ENCODE assay signal across 5 worm cellular contexts in the genomic region with DNA sequence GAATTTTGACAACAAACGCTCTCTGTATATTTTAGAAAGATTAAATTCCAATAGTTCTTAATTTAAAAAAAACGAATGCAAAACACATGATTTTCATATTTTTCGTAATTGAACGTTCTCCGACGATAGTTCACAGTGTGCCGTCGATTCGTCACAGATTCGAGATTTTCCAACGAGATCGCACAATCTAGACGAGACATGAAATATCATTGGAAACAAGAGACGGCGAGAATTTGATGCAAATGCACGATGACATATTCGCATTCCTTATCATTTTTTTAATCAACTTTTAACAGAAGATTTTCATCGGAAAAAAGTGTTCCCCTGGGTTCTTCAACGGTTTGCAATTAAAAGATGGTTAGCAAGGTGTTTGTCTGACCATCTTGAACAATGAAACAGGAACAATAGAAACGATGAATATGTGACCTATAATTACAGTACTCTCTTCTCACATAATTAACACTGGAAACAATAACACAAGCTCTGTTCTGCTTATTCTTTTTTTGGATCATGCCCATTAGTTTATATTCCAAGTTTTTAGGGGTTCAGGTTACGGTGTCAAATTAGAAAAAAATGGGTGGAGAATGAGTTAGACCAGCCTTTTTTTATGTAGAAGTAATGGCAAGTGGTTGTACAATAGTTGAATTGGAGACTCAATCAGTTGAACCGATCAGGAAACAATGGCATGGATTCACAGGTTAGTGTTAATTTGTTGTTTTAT.
A peak's percentile ranks its signal among the peaks of the same experiment; 100 is the strongest.
TF ChIP-seq lines count a peak whose summit lies in the region.

TSS of gene Y11D7A.3 (plus strand) at position 671 of the 721 bp plus-strand sequence.

TF ChIP-seq in whole organism, L1 larva, 84 proteins besides CTCF, POLR2A, EP300 and RAD21:
- TF ChIP-seq grh-1 (GFP tag; IDR thresholded peaks at IDR 0.05; lab: Robert Waterston, UW) = no peak
- no peak for TF ChIP-seq ets-5 (GFP tag; IDR thresholded peaks at IDR 0.05; lab: Robert Waterston, UW)
- no peak for TF ChIP-seq xbp-1 (tag; optimal IDR thresholded peaks at IDR 0.05; lab: Kevin White, UChicago)
- TF ChIP-seq F16B12.6 (tag; optimal IDR thresholded peaks at IDR 0.05; lab: Kevin White, UChicago) = no peak
- TF ChIP-seq unc-130 (tag; optimal IDR thresholded peaks at IDR 0.05; lab: Kevin White, UChicago) = peak; percentile 58
- no peak for TF ChIP-seq sptf-1 (tag; optimal IDR thresholded peaks at IDR 0.05; lab: Kevin White, UChicago)
- TF ChIP-seq lin-35 (GFP tag; optimal IDR thresholded peaks at IDR 0.05; lab: Kevin White, UChicago) = peak in 1 of 2 experiments; percentile 11
- TF ChIP-seq tbx-2 (tag; optimal IDR thresholded peaks at IDR 0.05; lab: Kevin White, UChicago) = peak; percentile 15
- no peak for TF ChIP-seq C16A3.4 (tag; optimal IDR thresholded peaks at IDR 0.05; lab: Kevin White, UChicago)
- TF ChIP-seq elt-3 (tag; optimal IDR thresholded peaks at IDR 0.05; lab: Kevin White, UChicago) = peak in 1 of 6 experiments; percentile 65
- TF ChIP-seq hlh-17 (GFP tag; optimal IDR thresholded peaks at IDR 0.05; lab: Kevin White, UChicago; ENCODE audit: borderline replicate concordance) = no peak
- TF ChIP-seq nhr-84 (tag; optimal IDR thresholded peaks at IDR 0.05; lab: Kevin White, UChicago) = no peak
- TF ChIP-seq blmp-1 (tag; optimal IDR thresholded peaks at IDR 0.05; lab: Kevin White, UChicago) = no peak

TF ChIP-seq in whole organism, L2 larva, 48 proteins besides CTCF, POLR2A, EP300 and RAD21:
- no peak for TF ChIP-seq nhr-77 (tag; optimal IDR thresholded peaks at IDR 0.05; lab: Kevin White, UChicago)
- no peak for TF ChIP-seq ceh-82 (tag; optimal IDR thresholded peaks at IDR 0.05; lab: Kevin White, UChicago)
- no peak for TF ChIP-seq zag-1 (tag; optimal IDR thresholded peaks at IDR 0.05; lab: Kevin White, UChicago)
- TF ChIP-seq elt-3 (tag; optimal IDR thresholded peaks at IDR 0.05; lab: Kevin White, UChicago) = no peak
- TF ChIP-seq sma-9 (GFP tag; optimal IDR thresholded peaks at IDR 0.05; lab: Kevin White, UChicago) = peak; percentile 43
- no peak for TF ChIP-seq sma-9 (tag; optimal IDR thresholded peaks at IDR 0.05; lab: Kevin White, UChicago)

TF ChIP-seq in whole organism, L3 larva, 47 proteins besides CTCF, POLR2A, EP300 and RAD21:
- no peak for TF ChIP-seq nhr-12 (tag; optimal IDR thresholded peaks at IDR 0.05; lab: Kevin White, UChicago)
- TF ChIP-seq elt-1 (tag; optimal IDR thresholded peaks at IDR 0.05; lab: Kevin White, UChicago) = peak; percentile 77
- TF ChIP-seq jun-1 (tag; optimal IDR thresholded peaks at IDR 0.05; lab: Kevin White, UChicago) = no peak
- TF ChIP-seq unc-39 (tag; optimal IDR thresholded peaks at IDR 0.05; lab: Kevin White, UChicago) = no peak
- TF ChIP-seq pha-4 (tag; optimal IDR thresholded peaks at IDR 0.05; lab: Kevin White, UChicago) = no peak
- TF ChIP-seq nhr-43 (tag; optimal IDR thresholded peaks at IDR 0.05; lab: Kevin White, UChicago; ENCODE audit: poor library complexity, severe bottlenecking) = peak; percentile 31
- TF ChIP-seq sea-2 (GFP tag; optimal IDR thresholded peaks at IDR 0.05; lab: Kevin White, UChicago) = no peak
- no peak for TF ChIP-seq lin-39 (tag; optimal IDR thresholded peaks at IDR 0.05; lab: Kevin White, UChicago)
- peak; percentile 43 for TF ChIP-seq nhr-23 (tag; optimal IDR thresholded peaks at IDR 0.05; lab: Kevin White, UChicago)

TF ChIP-seq in whole organism, L4 larva, 104 proteins besides CTCF, POLR2A, EP300 and RAD21:
- TF ChIP-seq nhr-28 (tag; optimal IDR thresholded peaks at IDR 0.05; lab: Kevin White, UChicago) = peak; percentile 40
- TF ChIP-seq ceh-20 (GFP tag; IDR thresholded peaks at IDR 0.05; lab: Robert Waterston, UW) = 0 out of 2 replicates have a peak, but pooled peaks have one; percentile 15
- TF ChIP-seq aha-1 (tag; lab: Kevin White, UChicago) = peak; percentile 54
- no peak for TF ChIP-seq daf-12 (tag; optimal IDR thresholded peaks at IDR 0.05; lab: Kevin White, UChicago)

TF ChIP-seq in whole organism, late embryonic, 69 proteins besides CTCF, POLR2A, EP300 and RAD21:
- no peak for TF ChIP-seq ceh-34 (tag; optimal IDR thresholded peaks at IDR 0.05; lab: Kevin White, UChicago)
- no peak for TF ChIP-seq ets-4 (tag; optimal IDR thresholded peaks at IDR 0.05; lab: Kevin White, UChicago)
- no peak for TF ChIP-seq nhr-11 (tag; optimal IDR thresholded peaks at IDR 0.05; lab: Kevin White, UChicago)
- TF ChIP-seq sox-2 (GFP tag; IDR thresholded peaks at IDR 0.05; lab: Robert Waterston, UW) = peak; percentile 3; the same call in 1 of the 2 replicates

Comparison
In these comparisons a context has a peak if more than half of its experiments do, and no peak if none do; other contexts are left out.
1. Of the 29 proteins assayed by ChIP-seq in both whole organism, L4 larva and whole organism, L1 larva: peak only in whole organism, L4 larva: aha-1 and nhr-28; only in whole organism, L1 larva: unc-130; in both: none; in neither: 26.